Fruit fly (Drosophila melanogaster) whole organism, embryonic: ENCODE data around the gene Sbds.

Experiments
- C15 ChIP-seq: fragments of 200-800 bp; sonication (Bioruptor generic); IDR thresholded peaks from 3 replicates; pipeline ENCODE4 v1.3.6; 2022; ENCODE audit warnings: missing biosample characterization, missing genetic modification characterization
- CG10209 ChIP-seq: fragments of 200-800 bp; sonication (Bioruptor generic); optimal IDR thresholded peaks from 3 replicates; lab custom pipeline; 2017; ENCODE audit warnings: missing biosample characterization, mild to moderate bottlenecking, missing genetic modification characterization, missing genetic modification reagents
- CG1024 ChIP-seq: fragments of 200-800 bp; sonication (Bioruptor generic); IDR thresholded peaks from 2 replicates; pipeline ENCODE4 v1.3.6; 2022; ENCODE audit warnings: missing biosample characterization, missing genetic modification characterization
- CG10959 ChIP-seq: fragments of 200-800 bp; sonication (Bioruptor generic); IDR thresholded peaks from 2 replicates; pipeline ENCODE4 v1.3.6; 2022; ENCODE audit warnings: missing biosample characterization, missing genetic modification characterization
- CG10979 ChIP-seq: fragments of 200-800 bp; sonication (Bioruptor generic); optimal IDR thresholded peaks from 2 replicates; lab custom pipeline; 2018; ENCODE audit warnings: missing biosample characterization, mild to moderate bottlenecking, missing genetic modification characterization, moderate library complexity
- CG12071 ChIP-seq: fragments of 200-800 bp; sonication (Bioruptor generic); optimal IDR thresholded peaks from 3 replicates; lab custom pipeline; 2018; ENCODE audit warnings: missing biosample characterization, mild to moderate bottlenecking, missing genetic modification characterization
- CG13624 ChIP-seq: fragments of 200-800 bp; sonication (Bioruptor generic); optimal IDR thresholded peaks from 2 replicates; lab custom pipeline; 2016; ENCODE audit warnings: missing biosample characterization, missing genetic modification characterization
- CG14965 ChIP-seq: fragments of 200-800 bp; sonication (Bioruptor generic); optimal IDR thresholded peaks from 2 replicates; lab custom pipeline; 2016; ENCODE audit warnings: missing biosample characterization, missing genetic modification characterization, borderline replicate concordance
- CG17802 ChIP-seq: fragments of 200-800 bp; sonication (Bioruptor generic); optimal IDR thresholded peaks from 2 replicates; lab custom pipeline; 2018; ENCODE audit warnings: missing biosample characterization, mild to moderate bottlenecking, missing genetic modification characterization, moderate library complexity
- CG17912 ChIP-seq: fragments of 200-800 bp; sonication (Bioruptor generic); optimal IDR thresholded peaks from 2 replicates; lab custom pipeline; 2018; ENCODE audit warnings: missing biosample characterization, mild to moderate bottlenecking, missing genetic modification characterization
- CG18476 ChIP-seq: fragments of 200-800 bp; sonication (Bioruptor generic); optimal IDR thresholded peaks from 2 replicates; lab custom pipeline; 2016; ENCODE audit warnings: missing biosample characterization, mild to moderate bottlenecking, missing genetic modification characterization
- CG18764 ChIP-seq: fragments of 200-800 bp; sonication (Bioruptor generic); optimal IDR thresholded peaks from 3 replicates; lab custom pipeline; 2016; ENCODE audit warnings: missing biosample characterization, missing genetic modification characterization
- CG2889 ChIP-seq: fragments of 200-800 bp; sonication (Bioruptor generic); IDR thresholded peaks from 3 replicates; pipeline ENCODE4 v1.3.6; 2022; ENCODE audit warnings: missing biosample characterization, missing genetic modification characterization
- CG32532 ChIP-seq: fragments of 200-800 bp; sonication (Bioruptor generic); IDR thresholded peaks from 2 replicates; pipeline ENCODE4 v1.3.6; 2022; ENCODE audit warnings: missing biosample characterization, missing genetic modification characterization
- CG6689 ChIP-seq: fragments of 200-800 bp; sonication (Bioruptor generic); IDR thresholded peaks from 2 replicates; pipeline ENCODE4 v1.3.6; 2022; ENCODE audit warnings: missing biosample characterization, missing genetic modification characterization
- CG7357 ChIP-seq: fragments of 200-800 bp; sonication (Bioruptor generic); IDR thresholded peaks from 3 replicates; pipeline ENCODE4 v1.3.6; 2022; ENCODE audit warnings: missing biosample characterization, missing genetic modification characterization
- CG8478 ChIP-seq: fragments of >200 bp; optimal IDR thresholded peaks from 2 replicates; lab custom pipeline; 2018
- CG8924 ChIP-seq: fragments of 200-800 bp; optimal IDR thresholded peaks from 3 replicates; lab custom pipeline; 2019; ENCODE audit warnings: missing biosample characterization, mild to moderate bottlenecking, missing genetic modification characterization, moderate library complexity
- CG9797 ChIP-seq: fragments of 200-800 bp; sonication (Bioruptor generic); optimal IDR thresholded peaks from 3 replicates; lab custom pipeline; 2018; ENCODE audit warnings: missing biosample characterization, mild to moderate bottlenecking, missing genetic modification characterization
- Chrac-16 ChIP-seq: fragments of 200-800 bp; sonication (Bioruptor generic); optimal IDR thresholded peaks from 3 replicates; lab custom pipeline; 2016; ENCODE audit warnings: missing biosample characterization, missing genetic modification characterization
- CoRest ChIP-seq: fragments of 200-800 bp; sonication (Bioruptor generic); optimal IDR thresholded peaks from 3 replicates; lab custom pipeline; 2018; ENCODE audit warnings: missing biosample characterization, mild to moderate bottlenecking, missing genetic modification characterization, moderate library complexity
- Dip3 ChIP-seq: fragments of 200-800 bp; sonication (Bioruptor generic); optimal IDR thresholded peaks from 3 replicates; lab custom pipeline; 2016; ENCODE audit warnings: missing biosample characterization, missing genetic modification characterization
- Dref ChIP-seq: fragments of 200-800 bp; sonication (Bioruptor generic); IDR thresholded peaks from 2 replicates; pipeline ENCODE4 v1.3.6; 2022; ENCODE audit warnings: missing biosample characterization, missing genetic modification characterization
- MBD-R2 ChIP-seq: fragments of 200-800 bp; sonication (Bioruptor generic); IDR thresholded peaks from 2 replicates; pipeline ENCODE4 v1.3.6; 2022; ENCODE audit warnings: missing biosample characterization, missing genetic modification characterization
- Meics ChIP-seq: fragments of 200-800 bp; sonication (Bioruptor generic); optimal IDR thresholded peaks from 2 replicates; lab custom pipeline; 2017; ENCODE audit warnings: missing biosample characterization, mild to moderate bottlenecking, missing genetic modification characterization
- Nf-YA ChIP-seq: fragments of 200-800 bp; sonication (Bioruptor generic); IDR thresholded peaks from 2 replicates; pipeline ENCODE4 v1.3.6; 2022; ENCODE audit warnings: missing biosample characterization, missing genetic modification characterization
- Optix ChIP-seq: fragments of 200-800 bp; sonication (Bioruptor generic); IDR thresholded peaks from 3 replicates; pipeline ENCODE4 v1.3.6; 2022; ENCODE audit warnings: missing biosample characterization, missing genetic modification characterization
- Pdp1 ChIP-seq, 2 experiments: fragments of 200-800 bp; sonication (Bioruptor generic); optimal IDR thresholded peaks; 3 replicates each; lab custom pipeline; 2016; ENCODE audit warnings: missing biosample characterization in 2 of 2, missing genetic modification characterization in 2 of 2, mild to moderate bottlenecking in 1 of 2, moderate library complexity in 1 of 2
- TFAM ChIP-seq: fragments of 200-800 bp; sonication (Bioruptor generic); optimal IDR thresholded peaks from 2 replicates; lab custom pipeline; 2017; ENCODE audit warnings: missing biosample characterization, missing genetic modification characterization, inconsistent platforms
- ap ChIP-seq: fragments of 200-800 bp; sonication (Bioruptor generic); IDR thresholded peaks from 2 replicates; pipeline ENCODE4 v1.3.6; 2022; ENCODE audit warnings: missing biosample characterization, missing genetic modification characterization
- ato ChIP-seq: fragments of 200-800 bp; sonication (Bioruptor generic); IDR thresholded peaks from 2 replicates; pipeline ENCODE4 v1.3.6; 2022; ENCODE audit warnings: missing biosample characterization, missing genetic modification characterization; ENCODE audit not compliant: partially characterized antibody
- bcd ChIP-seq: fragments of 200-800 bp; sonication (Bioruptor generic); optimal IDR thresholded peaks from 2 replicates; lab custom pipeline; 2017; ENCODE audit warnings: missing biosample characterization, mild to moderate bottlenecking, missing genetic modification characterization
- cas ChIP-seq: fragments of 200-800 bp; sonication (Bioruptor generic); IDR thresholded peaks from 2 replicates; pipeline ENCODE4 v1.3.6; 2022; ENCODE audit warnings: missing biosample characterization, missing genetic modification characterization
- caup ChIP-seq: fragments of 200-800 bp; sonication (Bioruptor generic); optimal IDR thresholded peaks from 3 replicates; lab custom pipeline; 2017; ENCODE audit warnings: missing biosample characterization, mild to moderate bottlenecking, missing genetic modification characterization, moderate library complexity; ENCODE audit not compliant: severe bottlenecking
- dpn ChIP-seq, 2 experiments: fragments of 200-800 bp; sonication (Bioruptor generic); optimal IDR thresholded peaks; 3 replicates each; lab custom pipeline; 2016; ENCODE audit warnings: missing biosample characterization in 2 of 2, missing genetic modification characterization in 2 of 2
- ewg ChIP-seq: fragments of 200-800 bp; sonication (Bioruptor generic); optimal IDR thresholded peaks from 3 replicates; lab custom pipeline; 2017; ENCODE audit warnings: mild to moderate bottlenecking, missing biosample characterization, missing genetic modification reagents, missing genetic modification characterization
- eyg ChIP-seq: fragments of 200-800 bp; sonication (Bioruptor generic); optimal IDR thresholded peaks from 3 replicates; lab custom pipeline; 2016; ENCODE audit warnings: missing biosample characterization, missing genetic modification characterization
- fd96Cb ChIP-seq: fragments of 200-800 bp; sonication (Bioruptor generic); optimal IDR thresholded peaks from 2 replicates; lab custom pipeline; 2018; ENCODE audit warnings: missing biosample characterization, mild to moderate bottlenecking, missing genetic modification characterization, moderate library complexity
- gfzf ChIP-seq: fragments of 200-800 bp; sonication (Bioruptor generic); optimal IDR thresholded peaks from 2 replicates; lab custom pipeline; 2016; ENCODE audit warnings: missing biosample characterization, mild to moderate bottlenecking, missing genetic modification characterization, moderate library complexity
- kay ChIP-seq: fragments of 200-800 bp; sonication (Bioruptor generic); optimal IDR thresholded peaks from 2 replicates; lab custom pipeline; 2016; ENCODE audit warnings: missing biosample characterization, missing genetic modification characterization
- lola ChIP-seq, 3 experiments: fragments of >200 bp in 2 of 3; fragments of 200-800 bp in 1 of 3; sonication (Bioruptor generic) in 1 of 3; optimal IDR thresholded peaks; 2 replicates each; lab custom pipeline; 2017 to 2019; ENCODE audit warnings: missing biosample characterization in 3 of 3, missing genetic modification characterization in 3 of 3, mild to moderate bottlenecking in 1 of 3, moderate library complexity in 1 of 3
- nmo ChIP-seq: fragments of 200-800 bp; sonication (Bioruptor generic); optimal IDR thresholded peaks from 2 replicates; lab custom pipeline; 2018; ENCODE audit warnings: missing biosample characterization, mild to moderate bottlenecking, missing genetic modification characterization, moderate library complexity
- org-1 ChIP-seq: fragments of 200-800 bp; sonication (Bioruptor generic); optimal IDR thresholded peaks from 2 replicates; lab custom pipeline; 2017; ENCODE audit warnings: missing biosample characterization, missing genetic modification characterization
- pb ChIP-seq: fragments of 200-800 bp; sonication (Bioruptor generic); optimal IDR thresholded peaks from 3 replicates; lab custom pipeline; 2016; ENCODE audit warnings: missing biosample characterization, missing genetic modification characterization
- pros ChIP-seq: fragments of 200-800 bp; sonication (Bioruptor generic); optimal IDR thresholded peaks from 3 replicates; lab custom pipeline; 2019; ENCODE audit warnings: missing biosample characterization, mild to moderate bottlenecking, missing genetic modification characterization, moderate library complexity
- ro ChIP-seq: fragments of 200-800 bp; sonication (Bioruptor generic); IDR thresholded peaks from 2 replicates; pipeline ENCODE4 v1.3.6; 2022; ENCODE audit warnings: missing biosample characterization, missing genetic modification characterization
- run ChIP-seq: fragments of 200-800 bp; sonication (Bioruptor generic); optimal IDR thresholded peaks from 3 replicates; lab custom pipeline; 2018; ENCODE audit warnings: missing biosample characterization, mild to moderate bottlenecking, missing genetic modification characterization
- sisA ChIP-seq: fragments of 200-800 bp; sonication (Bioruptor generic); IDR thresholded peaks from 2 replicates; pipeline ENCODE4 v1.3.6; 2022; ENCODE audit warnings: missing biosample characterization, missing genetic modification characterization
- tio ChIP-seq: fragments of 200-800 bp; sonication (Bioruptor generic); optimal IDR thresholded peaks from 2 replicates; lab custom pipeline; 2017; ENCODE audit warnings: missing biosample characterization, missing genetic modification characterization, inconsistent platforms
- trh ChIP-seq: fragments of 200-800 bp; sonication (Bioruptor generic); optimal IDR thresholded peaks from 2 replicates; lab custom pipeline; 2016; ENCODE audit warnings: missing biosample characterization, missing genetic modification characterization
- unpg ChIP-seq: fragments of 200-800 bp; sonication (Bioruptor generic); optimal IDR thresholded peaks from 3 replicates; lab custom pipeline; 2018; ENCODE audit warnings: missing biosample characterization, mild to moderate bottlenecking, missing genetic modification characterization, moderate library complexity

The Sbds gene

dm6 chr3L:6797395-6798006 lies 44.8 kb downstream of the Sbds start (continued):
- TF ChIP-seq ap (GFP tag; lab: Robert Waterston, UW), result no peak
- no peak for TF ChIP-seq CG2889 (GFP tag; lab: Robert Waterston, UW)
- no peak for TF ChIP-seq Pdp1 (GFP tag; optimal IDR thresholded peaks at IDR 0.05; lab: Kevin White, UChicago)
- no peak for TF ChIP-seq CG17912
- no peak for TF ChIP-seq pb (GFP tag; lab: Kevin White, UChicago)
- TF ChIP-seq CG10979 (tag; lab: Kevin White, UChicago), result peak; percentile 71
- TF ChIP-seq sisA (GFP tag; lab: Robert Waterston, UW), result no peak
- peak; percentile 39 for TF ChIP-seq fd96Cb (tag; lab: Kevin White, UChicago)
- TF ChIP-seq pros, result no peak
- no peak for TF ChIP-seq CG32532 (GFP tag; lab: Robert Waterston, UW)
- no peak for TF ChIP-seq CG13624
- no peak for TF ChIP-seq ato
- TF ChIP-seq CG10209 (GFP tag; lab: Kevin White, UChicago), result peak; percentile 61
- TF ChIP-seq TFAM (GFP tag; lab: Kevin White, UChicago), result no peak
- no peak for TF ChIP-seq ewg
- TF ChIP-seq Optix (GFP tag; lab: Robert Waterston, UW), result no peak
- no peak for TF ChIP-seq dpn (GFP tag; optimal IDR thresholded peaks at IDR 0.05; lab: Kevin White, UChicago)
- peak; percentile 7 for TF ChIP-seq unpg (GFP tag; lab: Kevin White, UChicago)
- TF ChIP-seq org-1 (GFP tag; lab: Kevin White, UChicago), result peak; percentile 12
- TF ChIP-seq run (tag; lab: Kevin White, UChicago), result no peak
- TF ChIP-seq Dip3 (GFP tag; lab: Kevin White, UChicago), result no peak
- TF ChIP-seq CG6689 (GFP tag; lab: Robert Waterston, UW), result no peak
- no peak for TF ChIP-seq CG8478 (lab: Kevin White, UChicago)
- TF ChIP-seq Meics (GFP tag; lab: Kevin White, UChicago), result peak; percentile 50
- TF ChIP-seq bcd (GFP tag; lab: Kevin White, UChicago), result peak; percentile 47
- no peak for TF ChIP-seq tio (GFP tag; lab: Kevin White, UChicago)
- TF ChIP-seq Chrac-16 (GFP tag; lab: Kevin White, UChicago), result no peak
- TF ChIP-seq CG1024 (GFP tag; lab: Robert Waterston, UW), result no peak
- TF ChIP-seq gfzf (GFP tag; lab: Kevin White, UChicago), result no peak
- no peak for TF ChIP-seq C15 (GFP tag; lab: Robert Waterston, UW)
- no peak for TF ChIP-seq ro (GFP tag; lab: Robert Waterston, UW)
- no peak for TF ChIP-seq Dref (GFP tag; lab: Robert Waterston, UW)
- TF ChIP-seq CG18476, result no peak
- no peak for TF ChIP-seq Nf-YA (GFP tag; lab: Robert Waterston, UW)
- peak; percentile 72 for TF ChIP-seq nmo
- TF ChIP-seq CG9797 (GFP tag; lab: Kevin White, UChicago), result no peak
- TF ChIP-seq lola (GFP tag; optimal IDR thresholded peaks at IDR 0.05; lab: Kevin White, UChicago), result peak in 1 of 3 experiments; percentile 62
- TF ChIP-seq cas, result no peak
- no peak for TF ChIP-seq CG17802 (tag; lab: Kevin White, UChicago)
- no peak for TF ChIP-seq CG10959 (GFP tag; lab: Robert Waterston, UW)
- TF ChIP-seq CG8924 (tag; lab: Kevin White, UChicago), result peak; percentile 28
- no peak for TF ChIP-seq MBD-R2
- no peak for TF ChIP-seq CG7357 (GFP tag; lab: Robert Waterston, UW)
- no peak for TF ChIP-seq CG14965 (GFP tag; lab: Kevin White, UChicago)
- peak; percentile 55 for TF ChIP-seq CoRest (tag; lab: Kevin White, UChicago)
- no peak for TF ChIP-seq eyg (GFP tag; lab: Kevin White, UChicago)
- TF ChIP-seq CG18764 (GFP tag; lab: Kevin White, UChicago), result no peak
- TF ChIP-seq kay (GFP tag; lab: Kevin White, UChicago), result no peak
- TF ChIP-seq caup (GFP tag; lab: Kevin White, UChicago), result no peak
- no peak for TF ChIP-seq CG12071
- TF ChIP-seq trh (GFP tag; lab: Kevin White, UChicago), result no peak
